Worm (Caenorhabditis elegans) whole organism, early embryonic: ENCODE results near the gene Y9C9A.13.

Source experiments
- ama-1 ChIP-seq: fragments of 150-350 bp; optimal IDR thresholded peaks from 2 replicates; lab custom pipeline; 2014
- ceh-13 ChIP-seq: fragments of 200-800 bp; sonication (Bioruptor generic); optimal IDR thresholded peaks from 2 replicates; lab custom pipeline; 2018; ENCODE audit warnings: mild to moderate bottlenecking, missing genetic modification characterization, missing compliant biosample characterization
- ets-7 ChIP-seq: sonication (generic microtip); optimal IDR thresholded peaks from 2 replicates; lab custom pipeline; 2016; ENCODE audit warnings: missing genotype, missing genetic modification characterization, missing compliant biosample characterization
- flt-1 ChIP-seq: fragments of 200-800 bp; sonication (Bioruptor generic); IDR thresholded peaks from 2 replicates; pipeline ENCODE4 v1.3.6; 2022; ENCODE audit warnings: missing genetic modification characterization, missing compliant biosample characterization
- hmbx-1 ChIP-seq: sonication (generic microtip); optimal IDR thresholded peaks from 2 replicates; lab custom pipeline; 2016; ENCODE audit warnings: mild to moderate bottlenecking, missing genetic modification characterization, missing compliant biosample characterization
- pes-1 ChIP-seq: fragments of 200-800 bp; sonication (Bioruptor generic); IDR thresholded peaks from 2 replicates; pipeline ENCODE4 v1.3.6; 2022; ENCODE audit warnings: missing genetic modification reagents, missing genetic modification characterization, missing compliant biosample characterization
- tbx-11 ChIP-seq: fragments of 200-800 bp; sonication (Bioruptor generic); IDR thresholded peaks from 2 replicates; pipeline ENCODE4 v1.3.6; 2022; ENCODE audit warnings: missing genetic modification characterization, missing compliant biosample characterization
- tra-4 ChIP-seq: sonication (generic microtip); optimal IDR thresholded peaks from 2 replicates; lab custom pipeline; 2017; ENCODE audit warnings: missing genetic modification characterization, missing compliant biosample characterization

- no peak for TF ChIP-seq ama-1
- TF ChIP-seq pes-1 (GFP tag; lab: Robert Waterston, UW) = no peak
- TF ChIP-seq flt-1 = no peak
- no peak for TF ChIP-seq ets-7 (tag; lab: Kevin White, UChicago)
- no peak for TF ChIP-seq tbx-11 (GFP tag; lab: Robert Waterston, UW)
- TF ChIP-seq hmbx-1 (tag; lab: Kevin White, UChicago) = no peak
- TF ChIP-seq tra-4 (tag; lab: Kevin White, UChicago) = no peak
- TF ChIP-seq ceh-13 (GFP tag; lab: Kevin White, UChicago) = no peak
Observed at ce11 chrIV:4986246-4986645, 16.9 kb upstream of the Y9C9A.13 start, which contains the start of gene clec-177.
